Worm (Caenorhabditis elegans) whole organism, L1 larva: ENCODE measurements around the gene clc-29.
"Not testable (repeated sequence)": the region's sequence is repeated elsewhere in the genome, so short reads cannot be mapped to it uniquely, and the experiment has no call there.

Experiments used
- C04F5.9 ChIP-seq: sonication (generic microtip); optimal IDR thresholded peaks from 2 replicates; lab custom pipeline; 2016; ENCODE audit warnings: missing genetic modification characterization, missing compliant biosample characterization
- alr-1 ChIP-seq: fragments of 200-800 bp; sonication (Bioruptor generic); optimal IDR thresholded peaks from 2 replicates; lab custom pipeline; 2018; ENCODE audit warnings: borderline replicate concordance, mild to moderate bottlenecking, missing genetic modification characterization, missing compliant biosample characterization
- aly-2 ChIP-seq: fragments of 150-350 bp; optimal IDR thresholded peaks from 2 replicates; lab custom pipeline; 2014; ENCODE audit warnings: missing biosample characterization, missing genetic modification characterization
- ama-1 ChIP-seq: fragments of 150-350 bp; optimal IDR thresholded peaks from 2 replicates; lab custom pipeline; 2014
- blmp-1 ChIP-seq: fragments of 150-350 bp; optimal IDR thresholded peaks from 2 replicates; lab custom pipeline; 2014; ENCODE audit warnings: missing biosample characterization, missing genetic modification characterization
- ces-1 ChIP-seq: fragments of 150-350 bp; optimal IDR thresholded peaks from 2 replicates; lab custom pipeline; 2014; ENCODE audit warnings: missing biosample characterization, missing genetic modification reagents, missing genetic modification characterization
- dsc-1 ChIP-seq: sonication (generic microtip); optimal IDR thresholded peaks from 2 replicates; lab custom pipeline; 2016; ENCODE audit warnings: mild to moderate bottlenecking, missing genetic modification characterization, missing compliant biosample characterization
- efl-1 ChIP-seq, 4 experiments: fragments of 150-350 bp; optimal IDR thresholded peaks in 3 of 4; peaks in 1 of 4; 1 replicate in 1 of 4; 2 replicates in 3 of 4; lab custom pipeline; 2014; ENCODE audit warnings: missing biosample characterization in 2 of 4, missing genetic modification characterization in 2 of 4, missing genetic modification reagents in 2 of 4
- egl-13 ChIP-seq: sonication (generic microtip); optimal IDR thresholded peaks from 2 replicates; lab custom pipeline; 2016; ENCODE audit warnings: missing genotype, missing genetic modification reagents, missing genetic modification characterization, missing compliant biosample characterization
- egl-27 ChIP-seq, 2 experiments: fragments of 150-350 bp in 1 of 2; sonication (generic microtip); optimal IDR thresholded peaks; 3 replicates each; lab custom pipeline; 2017 to 2018; ENCODE audit warnings: missing biosample characterization in 2 of 2, missing genetic modification characterization in 2 of 2, missing genetic modification reagents in 2 of 2
- elt-2 ChIP-seq: sonication (generic microtip); optimal IDR thresholded peaks from 2 replicates; lab custom pipeline; 2016; ENCODE audit warnings: missing genetic modification characterization, mild to moderate bottlenecking, inconsistent platforms, missing compliant biosample characterization, missing genetic modification reagents
- fkh-4 ChIP-seq: sonication (generic microtip); optimal IDR thresholded peaks from 2 replicates; lab custom pipeline; 2016; ENCODE audit warnings: missing compliant biosample characterization, missing genetic modification characterization, borderline replicate concordance
- fkh-8 ChIP-seq: sonication (generic microtip); optimal IDR thresholded peaks from 2 replicates; lab custom pipeline; 2016; ENCODE audit warnings: mild to moderate bottlenecking, missing genetic modification characterization, missing compliant biosample characterization
- fos-1 ChIP-seq: fragments of 150-350 bp; optimal IDR thresholded peaks from 2 replicates; lab custom pipeline; 2014; ENCODE audit warnings: missing biosample characterization, missing genetic modification characterization
- grh-1 ChIP-seq: fragments of 200-800 bp; sonication (Bioruptor generic); IDR thresholded peaks from 2 replicates; pipeline ENCODE4 v1.3.6; 2022; ENCODE audit warnings: missing genetic modification reagents, missing genetic modification characterization, missing compliant biosample characterization
- hlh-17 ChIP-seq: fragments of 200-800 bp; sonication (Bioruptor generic); optimal IDR thresholded peaks from 2 replicates; lab custom pipeline; 2018; ENCODE audit warnings: missing genetic modification characterization, mild to moderate bottlenecking, missing compliant biosample characterization, moderate library complexity, borderline replicate concordance
- hpl-2 ChIP-seq: fragments of 150-350 bp; optimal IDR thresholded peaks from 2 replicates; lab custom pipeline; 2014; ENCODE audit warnings: missing biosample characterization, missing genetic modification reagents, missing genetic modification characterization
- jun-1 ChIP-seq: fragments of 150-350 bp; optimal IDR thresholded peaks from 2 replicates; lab custom pipeline; 2014; ENCODE audit warnings: missing biosample characterization, missing genetic modification reagents, missing genetic modification characterization
- lin-14 ChIP-seq: fragments of 200-800 bp; sonication (Bioruptor generic); optimal IDR thresholded peaks from 2 replicates; lab custom pipeline; 2018; ENCODE audit warnings: mild to moderate bottlenecking, missing genetic modification characterization, moderate library complexity, missing compliant biosample characterization
- lin-35 ChIP-seq, 2 experiments: fragments of 150-350 bp; optimal IDR thresholded peaks; 2 replicates each; lab custom pipeline; 2014; ENCODE audit warnings: missing biosample characterization in 2 of 2, missing genetic modification characterization in 2 of 2, missing genetic modification reagents in 2 of 2
- lsy-2 ChIP-seq, 2 experiments: fragments of 150-350 bp; optimal IDR thresholded peaks; 2 replicates each; lab custom pipeline; 2014; ENCODE audit warnings: missing biosample characterization in 2 of 2, missing genetic modification characterization in 2 of 2
- nhr-12 ChIP-seq: sonication (generic microtip); optimal IDR thresholded peaks from 2 replicates; lab custom pipeline; 2017; ENCODE audit warnings: missing biosample characterization, missing genetic modification characterization
- nhr-19 ChIP-seq: fragments of 200-800 bp; sonication (Bioruptor generic); conservative IDR thresholded peaks from 2 replicates; pipeline ENCODE4 v1.3.6; 2022; ENCODE audit warnings: missing genetic modification characterization, missing compliant biosample characterization
- nhr-20 ChIP-seq: sonication (generic microtip); optimal IDR thresholded peaks from 2 replicates; lab custom pipeline; 2016; ENCODE audit warnings: mild to moderate bottlenecking, missing genetic modification characterization, missing compliant biosample characterization
- nhr-28 ChIP-seq: fragments of 150-350 bp; optimal IDR thresholded peaks from 2 replicates; lab custom pipeline; 2014; ENCODE audit warnings: missing biosample characterization, missing genetic modification characterization
- nhr-47 ChIP-seq: sonication (generic microtip); optimal IDR thresholded peaks from 2 replicates; lab custom pipeline; 2016; ENCODE audit warnings: mild to moderate bottlenecking, missing genetic modification characterization, moderate library complexity, missing compliant biosample characterization
- nhr-71 ChIP-seq: sonication (generic microtip); optimal IDR thresholded peaks from 2 replicates; lab custom pipeline; 2016; ENCODE audit warnings: mild to moderate bottlenecking, missing genetic modification characterization, moderate library complexity, missing compliant biosample characterization
- nhr-77 ChIP-seq: fragments of 150-350 bp; optimal IDR thresholded peaks from 2 replicates; lab custom pipeline; 2014; ENCODE audit warnings: missing biosample characterization, missing genetic modification characterization
- nhr-85 ChIP-seq: sonication (generic microtip); peaks from one replicate; lab custom pipeline; 2016; ENCODE audit warnings: missing genetic modification characterization, inconsistent platforms, missing compliant biosample characterization
- nhr-90 ChIP-seq: sonication (generic microtip); optimal IDR thresholded peaks from 2 replicates; lab custom pipeline; 2016; ENCODE audit warnings: mild to moderate bottlenecking, missing genetic modification characterization, missing compliant biosample characterization; ENCODE audit not compliant: poor library complexity
- pag-3 ChIP-seq: sonication (generic microtip); optimal IDR thresholded peaks from 2 replicates; lab custom pipeline; 2017; ENCODE audit warnings: missing genetic modification characterization, mild to moderate bottlenecking, missing compliant biosample characterization, antibody characterized with exemption, borderline replicate concordance; ENCODE audit not compliant: insufficient read depth
- pax-3 ChIP-seq: fragments of 200-800 bp; sonication (Bioruptor generic); optimal IDR thresholded peaks from 2 replicates; lab custom pipeline; 2018; ENCODE audit warnings: mild to moderate bottlenecking, missing genetic modification characterization, moderate library complexity, missing compliant biosample characterization
- skn-1 ChIP-seq: fragments of 150-350 bp; optimal IDR thresholded peaks from 2 replicates; lab custom pipeline; 2014; ENCODE audit warnings: missing biosample characterization, missing genetic modification characterization
- snu-23 ChIP-seq: sonication (generic microtip); optimal IDR thresholded peaks from 2 replicates; lab custom pipeline; 2016; ENCODE audit warnings: missing genetic modification characterization, missing compliant biosample characterization
- sptf-1 ChIP-seq: fragments of 150-350 bp; optimal IDR thresholded peaks from 2 replicates; lab custom pipeline; 2014; ENCODE audit warnings: missing biosample characterization, missing genetic modification characterization
- swsn-7 ChIP-seq: sonication (generic microtip); optimal IDR thresholded peaks from 2 replicates; lab custom pipeline; 2016; ENCODE audit warnings: missing genetic modification characterization, missing compliant biosample characterization
- unc-130 ChIP-seq: fragments of 150-350 bp; optimal IDR thresholded peaks from 2 replicates; lab custom pipeline; 2017; ENCODE audit warnings: missing biosample characterization, missing genetic modification characterization, inconsistent platforms
- unc-30 ChIP-seq: sonication (generic microtip); optimal IDR thresholded peaks from 2 replicates; lab custom pipeline; 2017; ENCODE audit warnings: missing biosample characterization, missing genetic modification characterization
- unc-62 ChIP-seq: fragments of 150-350 bp; optimal IDR thresholded peaks from 2 replicates; lab custom pipeline; 2014; ENCODE audit warnings: missing biosample characterization, missing genetic modification reagents, missing genetic modification characterization
- unc-86 ChIP-seq: sonication (generic microtip); optimal IDR thresholded peaks from 2 replicates; lab custom pipeline; 2016; ENCODE audit warnings: missing genetic modification characterization, missing compliant biosample characterization
- unc-98 ChIP-seq: fragments of 200-800 bp; sonication (Bioruptor generic); IDR thresholded peaks from 2 replicates; pipeline ENCODE4 v1.3.6; 2022; ENCODE audit warnings: missing genetic modification characterization, missing compliant biosample characterization
- vab-15 ChIP-seq: sonication (generic microtip); optimal IDR thresholded peaks from 2 replicates; lab custom pipeline; 2017; ENCODE audit warnings: missing genotype, mild to moderate bottlenecking, missing genetic modification characterization, missing compliant biosample characterization
- zag-1 ChIP-seq: fragments of 150-350 bp; optimal IDR thresholded peaks from 2 replicates; lab custom pipeline; 2014; ENCODE audit warnings: missing biosample characterization, missing genetic modification characterization
- ztf-11 ChIP-seq, 2 experiments: sonication (generic microtip); optimal IDR thresholded peaks; 2 replicates each; lab custom pipeline; 2016 to 2017; ENCODE audit warnings: missing genetic modification characterization in 2 of 2, missing biosample characterization in 1 of 2, missing compliant biosample characterization in 1 of 2
- ztf-4 ChIP-seq: fragments of 150-350 bp; optimal IDR thresholded peaks from 2 replicates; lab custom pipeline; 2014; ENCODE audit warnings: missing biosample characterization, missing genetic modification characterization

Gene clc-29

DNA sequence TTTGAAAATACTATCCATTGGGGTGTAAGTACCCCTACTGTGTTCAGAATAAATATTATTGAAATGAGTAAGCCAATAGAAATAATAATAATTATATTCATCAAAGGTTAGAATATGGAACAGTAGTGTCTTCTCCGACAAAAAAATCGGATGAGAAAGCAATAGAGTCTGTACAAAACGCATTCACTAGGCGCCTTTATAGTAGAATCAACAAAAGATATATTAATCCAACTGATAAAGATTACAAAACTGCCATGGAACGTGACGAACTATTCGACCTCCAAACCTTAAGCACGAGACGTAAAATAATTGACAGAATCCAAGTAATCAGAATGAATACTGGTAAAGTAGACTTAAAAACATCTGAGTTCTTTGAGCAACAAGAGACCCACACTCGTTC is at the start of gene clc-29:
Gene clc-29 (minus strand): TSS at position 101 of the 400 bp plus-strand sequence.
- TF ChIP-seq nhr-85 (tag; lab: Kevin White, UChicago); hpl-2 (GFP tag; lab: Kevin White, UChicago); grh-1: not testable (repeated sequence)

DNA sequence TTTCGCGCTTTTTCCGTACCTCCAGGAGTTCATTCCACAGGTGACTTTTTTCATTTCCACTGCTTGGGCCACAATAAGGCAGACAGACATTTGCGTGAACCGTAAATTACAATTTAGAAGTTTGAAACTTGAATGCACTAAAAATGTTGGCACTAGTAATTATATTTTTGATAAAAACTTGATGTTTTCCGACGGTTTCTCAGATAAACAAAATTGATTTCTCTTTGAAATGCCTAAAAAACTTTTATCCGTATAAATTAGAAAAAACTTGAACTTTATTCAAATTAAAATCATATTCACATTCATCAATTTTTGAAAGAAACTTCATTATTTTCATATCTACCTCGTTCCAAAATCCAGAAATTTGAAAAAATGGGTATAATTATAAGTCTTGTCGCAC is 48.0 kb upstream of the clc-29 start, which contains the start of gene ZK353.3:
Gene ZK353.3 (plus strand): TSS at position 301 of the 400 bp plus-strand sequence.
- TF ChIP-seq lin-14 (GFP tag; lab: Kevin White, UChicago) (no peak), lsy-2 (tag; optimal IDR thresholded peaks at IDR 0.05; lab: Kevin White, UChicago) (no peak), hlh-17 (GFP tag; lab: Kevin White, UChicago) (no peak), snu-23 (GFP tag; lab: Kevin White, UChicago) (no peak), pax-3 (tag; lab: Kevin White, UChicago) (no peak), vab-15 (tag; lab: Kevin White, UChicago) (no peak), zag-1 (tag; lab: Kevin White, UChicago) (no peak), ztf-4 (no peak), fos-1 (tag; lab: Kevin White, UChicago) (no peak), fkh-4 (no peak), jun-1 (tag; lab: Kevin White, UChicago) (no peak), unc-62 (no peak), elt-2 (tag; lab: Kevin White, UChicago) (no peak)

DNA sequence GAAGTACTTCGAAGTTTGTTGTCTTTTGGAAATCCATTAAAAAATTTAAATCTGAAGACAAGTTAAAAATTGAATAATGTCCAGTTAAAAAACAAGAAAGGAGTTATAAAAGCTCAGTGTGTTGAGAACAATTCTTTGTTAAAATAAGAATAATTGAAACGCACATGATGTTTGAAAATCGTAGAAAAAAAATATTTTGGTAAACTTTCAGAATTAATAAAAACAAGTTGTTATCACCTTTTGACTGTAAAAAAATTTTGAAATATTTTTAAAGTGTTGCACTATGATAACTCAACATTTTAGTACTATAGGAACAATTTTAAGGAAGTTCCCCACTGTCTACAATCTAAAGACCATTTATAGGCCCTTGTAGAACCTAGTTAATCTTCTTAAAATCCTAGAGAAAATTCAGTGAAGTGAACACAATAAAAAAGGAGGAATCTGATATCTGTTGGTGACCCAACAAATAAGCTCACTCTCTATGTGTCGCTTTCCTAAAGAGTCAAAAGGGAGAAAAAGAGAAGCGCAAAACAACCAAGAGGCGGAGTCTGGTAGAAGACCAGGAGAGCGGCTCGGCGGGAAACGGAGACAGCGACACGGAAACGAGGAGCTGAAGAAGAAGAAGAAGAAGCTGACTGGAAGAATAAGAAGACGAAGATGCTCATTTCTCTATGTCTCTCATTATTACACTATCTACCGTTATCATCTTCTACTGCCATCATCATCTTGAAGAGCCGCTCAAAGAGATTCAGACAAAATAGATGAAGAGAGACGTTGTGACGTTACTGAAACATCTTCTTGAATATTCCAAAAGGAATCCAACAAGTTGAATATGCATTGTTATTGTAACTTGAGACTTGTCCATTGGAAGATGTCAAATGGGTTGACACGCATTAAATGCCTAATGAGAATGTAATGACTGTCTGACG is 46.9 kb upstream of the clc-29 start, which contains the start of gene ZK353.10:
Gene ZK353.10 (minus strand): TSS at position 51 of the 929 bp plus-strand sequence.
- TF ChIP-seq nhr-71 (peak; percentile 34), ama-1 (lab: Kevin White, UChicago) (no peak), nhr-19 (GFP tag; lab: Robert Waterston, UW) (no peak), skn-1 (tag; lab: Kevin White, UChicago) (no peak), swsn-7 (no peak), blmp-1 (no peak), fkh-8 (tag; lab: Kevin White, UChicago) (peak; percentile 26), ces-1 (no peak), alr-1 (no peak), egl-27 (tag; optimal IDR thresholded peaks at IDR 0.05; lab: Kevin White, UChicago) (no peak), ztf-4 (no peak), dsc-1 (peak; percentile 18), nhr-20 (tag; lab: Kevin White, UChicago) (no peak), unc-86 (peak; percentile 52), efl-1 (optimal IDR thresholded peaks at IDR 0.05; lab: Kevin White, UChicago) (no peak), efl-1 (GFP tag; optimal IDR thresholded peaks at IDR 0.05 in 1 of 2; lab: Kevin White, UChicago) (peak in 1 of 2 experiments; percentile 76), unc-130 (tag; lab: Kevin White, UChicago) (no peak), zag-1 (tag; lab: Kevin White, UChicago) (no peak), lin-35 (GFP tag; optimal IDR thresholded peaks at IDR 0.05; lab: Kevin White, UChicago) (peak in 1 of 2 experiments; percentile 3), pax-3 (tag; lab: Kevin White, UChicago) (no peak), aly-2 (tag; lab: Kevin White, UChicago) (no peak), lin-14 (GFP tag; lab: Kevin White, UChicago) (peak; percentile 68), nhr-47 (tag; lab: Kevin White, UChicago) (no peak), nhr-77 (tag; lab: Kevin White, UChicago) (no peak), pag-3 (no peak), C04F5.9 (no peak), sptf-1 (no peak), egl-13 (peak; percentile 15), unc-98 (GFP tag; lab: Robert Waterston, UW) (no peak), nhr-28 (tag; lab: Kevin White, UChicago) (no peak), unc-30 (tag; lab: Kevin White, UChicago) (no peak), lsy-2 (tag; optimal IDR thresholded peaks at IDR 0.05; lab: Kevin White, UChicago) (peak in 1 of 2 experiments; percentile 9), nhr-12 (tag; lab: Kevin White, UChicago) (no peak), hlh-17 (GFP tag; lab: Kevin White, UChicago) (no peak), ztf-11 (tag; optimal IDR thresholded peaks at IDR 0.05; lab: Kevin White, UChicago) (no peak), nhr-90 (tag; lab: Kevin White, UChicago) (no peak)
